Fruit fly (Drosophila melanogaster): ENCODE results near the gene Sap47.

Gene Sap47

DNA sequence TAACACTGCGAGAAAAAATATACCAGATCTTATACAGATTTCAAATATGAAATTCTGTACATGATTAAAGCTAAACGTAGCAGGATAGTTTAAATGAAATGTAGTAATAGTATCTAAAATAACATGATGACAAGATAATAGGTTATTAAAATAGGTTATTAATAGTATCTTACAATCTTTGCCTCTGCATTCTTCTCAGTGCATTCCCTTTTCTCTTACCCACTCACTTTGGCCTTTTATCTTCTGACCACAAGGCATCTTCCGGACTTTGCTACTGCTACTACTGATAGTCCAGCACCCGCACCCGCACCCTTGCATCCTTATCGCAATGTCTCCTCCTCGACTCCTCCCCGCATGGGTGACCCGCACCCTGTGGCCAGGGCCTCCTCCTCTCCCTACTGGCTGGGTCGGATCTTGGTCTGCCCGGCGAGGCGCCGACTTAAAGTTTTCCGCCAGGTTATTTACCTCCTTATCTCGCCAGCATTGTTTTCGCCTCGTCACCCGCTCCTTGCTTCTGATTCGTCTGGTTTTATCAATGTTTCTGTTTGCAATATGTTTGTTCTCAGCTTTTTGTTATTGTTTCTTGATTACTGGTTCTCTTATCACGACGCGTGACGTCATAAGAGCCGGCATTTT lies 49.7 kb downstream of the Sap47 start (continued):
- TF ChIP-seq dimm (GFP tag; IDR thresholded peaks at IDR 0.05) (no peak), hth (optimal IDR thresholded peaks at IDR 0.05) (no peak), Side (GFP tag; optimal IDR thresholded peaks at IDR 0.05) (no peak), CG18599 (GFP tag; optimal IDR thresholded peaks at IDR 0.05) (peak; percentile 55), CG4730 (GFP tag; IDR thresholded peaks at IDR 0.05) (no peak), mam (GFP tag; optimal IDR thresholded peaks at IDR 0.05) (peak; percentile 10), chm (GFP tag; IDR thresholded peaks at IDR 0.05) (no peak), CG14014 (GFP tag; IDR thresholded peaks at IDR 0.05) (no peak), CG8944 (GFP tag; optimal IDR thresholded peaks at IDR 0.05) (no peak), CG6175 (GFP tag; IDR thresholded peaks at IDR 0.05) (no peak), lola (GFP tag; optimal IDR thresholded peaks at IDR 0.05) (peak in 1 of 3 experiments; percentile 72), sob (GFP tag; IDR thresholded peaks at IDR 0.05) (peak; percentile 37), CG2129 (GFP tag; IDR thresholded peaks at IDR 0.05; ENCODE audit: partially characterized antibody) (no peak), shn (GFP tag; optimal IDR thresholded peaks at IDR 0.05) (no peak), tap (tag; optimal IDR thresholded peaks at IDR 0.05) (peak; percentile 11), crc (GFP tag; optimal IDR thresholded peaks at IDR 0.05) (no peak), CG1602 (GFP tag; optimal IDR thresholded peaks at IDR 0.05) (peak; percentile 41), disco-r (GFP tag; optimal IDR thresholded peaks at IDR 0.05) (no peak), Sox102F (GFP tag; optimal IDR thresholded peaks at IDR 0.05) (peak; percentile 53), ap (GFP tag; IDR thresholded peaks at IDR 0.05) (no peak), CG2116 (GFP tag; optimal IDR thresholded peaks at IDR 0.05) (no peak), sna (GFP tag; IDR thresholded peaks at IDR 0.05; ENCODE audit: partially characterized antibody) (no peak), tin (GFP tag; optimal IDR thresholded peaks at IDR 0.05) (peak; percentile 37), CG31365 (tag; optimal IDR thresholded peaks at IDR 0.05) (no peak), br (optimal IDR thresholded peaks at IDR 0.05) (no peak), dysf (GFP tag; IDR thresholded peaks at IDR 0.05) (peak; percentile 60), CG13775 (GFP tag; optimal IDR thresholded peaks at IDR 0.05) (peak; percentile 15), Taf1 (GFP tag; IDR thresholded peaks at IDR 0.05) (no peak), CoRest (tag; optimal IDR thresholded peaks at IDR 0.05) (peak; percentile 57), Nf-YC (tag; optimal IDR thresholded peaks at IDR 0.05) (peak; percentile 77), HLH4C (GFP tag; IDR thresholded peaks at IDR 0.05; ENCODE audit: partially characterized antibody) (no peak), Max (GFP tag; optimal IDR thresholded peaks at IDR 0.05) (no peak), ase (GFP tag; IDR thresholded peaks at IDR 0.05) (no peak), CG18764 (GFP tag; optimal IDR thresholded peaks at IDR 0.05) (no peak), lab (GFP tag; optimal IDR thresholded peaks at IDR 0.05) (peak; percentile 55), CG34376 (GFP tag; optimal IDR thresholded peaks at IDR 0.05) (peak; percentile 44), ara (GFP tag; IDR thresholded peaks at IDR 0.05) (peak; percentile 55), kni (GFP tag; optimal IDR thresholded peaks at IDR 0.05) (no peak), HmgZ (tag; optimal IDR thresholded peaks at IDR 0.05) (no peak), Mes4 (GFP tag; optimal IDR thresholded peaks at IDR 0.05) (no peak), gt (GFP tag; IDR thresholded peaks at IDR 0.05) (no peak), CG13894 (tag; optimal IDR thresholded peaks at IDR 0.05) (no peak), corto (GFP tag; optimal IDR thresholded peaks at IDR 0.05) (no peak), wek (GFP tag; optimal IDR thresholded peaks at IDR 0.05) (no peak), CG10462 (GFP tag; optimal IDR thresholded peaks at IDR 0.05) (no peak), CG7556 (GFP tag; optimal IDR thresholded peaks at IDR 0.05) (peak; percentile 53), CG14965 (GFP tag; optimal IDR thresholded peaks at IDR 0.05; ENCODE audit: borderline replicate concordance) (no peak), Lhr (GFP tag; optimal IDR thresholded peaks at IDR 0.05) (no peak), salm (tag; optimal IDR thresholded peaks at IDR 0.05) (no peak), CG11398 (GFP tag; optimal IDR thresholded peaks at IDR 0.05) (no peak), CG16779 (GFP tag; IDR thresholded peaks at IDR 0.05) (no peak)

Measured in whole organism, embryonic.